Worm (Caenorhabditis elegans) whole organism, young adult: ENCODE results near the gene T22C8.3.

Experiments
- B0035.1 ChIP-seq: sonication (generic microtip); optimal IDR thresholded peaks from 2 replicates; lab custom pipeline; 2016; ENCODE audit warnings: missing genetic modification characterization, mild to moderate bottlenecking, missing compliant biosample characterization, missing genotype, missing genetic modification reagents
- B0261.1 ChIP-seq: sonication (generic microtip); optimal IDR thresholded peaks from 2 replicates; lab custom pipeline; 2016; ENCODE audit warnings: mild to moderate bottlenecking, missing genetic modification characterization, moderate library complexity, missing compliant biosample characterization
- F10E7.11 ChIP-seq: sonication (generic microtip); optimal IDR thresholded peaks from 2 replicates; lab custom pipeline; 2017; ENCODE audit warnings: mild to moderate bottlenecking, missing genetic modification characterization, moderate library complexity, missing compliant biosample characterization
- F23B12.7 ChIP-seq: sonication (generic microtip); optimal IDR thresholded peaks from 2 replicates; lab custom pipeline; 2017; ENCODE audit warnings: missing genetic modification characterization, mild to moderate bottlenecking, missing compliant biosample characterization, antibody characterized with exemption, moderate library complexity; ENCODE audit not compliant: insufficient read depth
- F37B4.10 ChIP-seq: fragments of 200-800 bp; sonication (Bioruptor generic); IDR thresholded peaks from 2 replicates; pipeline ENCODE4 v1.3.6; 2022; ENCODE audit warnings: missing genetic modification characterization, missing compliant biosample characterization
- F55B11.4 ChIP-seq: sonication (generic microtip); optimal IDR thresholded peaks from 2 replicates; lab custom pipeline; 2016; ENCODE audit warnings: missing compliant biosample characterization, missing genetic modification characterization, borderline replicate concordance; ENCODE audit not compliant: insufficient read depth
- K11D2.4 ChIP-seq: fragments of 200-800 bp; sonication (Bioruptor generic); IDR thresholded peaks from 2 replicates; pipeline ENCODE4 v1.3.6; 2022; ENCODE audit warnings: missing genetic modification reagents, missing genetic modification characterization, missing compliant biosample characterization
- T26A5.8 ChIP-seq: sonication (generic microtip); optimal IDR thresholded peaks from 2 replicates; lab custom pipeline; 2016; ENCODE audit warnings: missing genetic modification characterization, missing compliant biosample characterization
- Y56A3A.18 ChIP-seq: fragments of 200-800 bp; sonication (Bioruptor generic); IDR thresholded peaks from 2 replicates; pipeline ENCODE4 v1.3.6; 2022; ENCODE audit warnings: missing genetic modification reagents, missing genetic modification characterization, missing compliant biosample characterization
- athp-1 ChIP-seq: sonication (generic microtip); optimal IDR thresholded peaks from 2 replicates; lab custom pipeline; 2017; ENCODE audit warnings: mild to moderate bottlenecking, missing genetic modification characterization, missing compliant biosample characterization
- cebp-1 ChIP-seq, 2 experiments: fragments of 200-800 bp in 1 of 2; sonication (Bioruptor generic) in 1 of 2; sonication (generic microtip) in 1 of 2; IDR thresholded peaks in 1 of 2; optimal IDR thresholded peaks in 1 of 2; 2 replicates each; pipeline versions ENCODE4 v1.3.6 to Lab custom; 2017 to 2022; ENCODE audit warnings: missing compliant biosample characterization in 2 of 2, missing genetic modification characterization in 2 of 2, mild to moderate bottlenecking in 1 of 2, missing genetic modification reagents in 1 of 2, moderate library complexity in 1 of 2
- die-1 ChIP-seq: sonication (generic microtip); optimal IDR thresholded peaks from 2 replicates; lab custom pipeline; 2016; ENCODE audit warnings: missing genotype, mild to moderate bottlenecking, missing genetic modification characterization, missing compliant biosample characterization
- dox-1 ChIP-seq: fragments of 200-800 bp; sonication (Bioruptor generic); IDR thresholded peaks from 2 replicates; pipeline ENCODE4 v1.3.6; 2022; ENCODE audit warnings: missing genetic modification reagents, missing genetic modification characterization, missing compliant biosample characterization
- gei-17 ChIP-seq: fragments of 200-800 bp; sonication (Bioruptor generic); optimal IDR thresholded peaks from 2 replicates; lab custom pipeline; 2018; ENCODE audit warnings: mild to moderate bottlenecking, missing genetic modification characterization, missing compliant biosample characterization
- hlh-26 ChIP-seq: fragments of 200-800 bp; sonication (Bioruptor generic); conservative IDR thresholded peaks from 2 replicates; pipeline ENCODE4 v1.3.6; 2022; ENCODE audit warnings: missing genetic modification reagents, missing genetic modification characterization, missing compliant biosample characterization
- hmg-1.2 ChIP-seq: fragments of 200-800 bp; sonication (Bioruptor generic); IDR thresholded peaks from 2 replicates; pipeline ENCODE4 v1.3.6; 2022; ENCODE audit warnings: missing genetic modification reagents, missing genetic modification characterization, missing compliant biosample characterization
- hrde-1 ChIP-seq: sonication (generic microtip); optimal IDR thresholded peaks from 2 replicates; lab custom pipeline; 2016; ENCODE audit warnings: missing genetic modification characterization, mild to moderate bottlenecking, missing compliant biosample characterization, moderate library complexity, missing genotype, missing genetic modification reagents, borderline replicate concordance
- lag-1 ChIP-seq: fragments of 200-800 bp; sonication (Bioruptor generic); IDR thresholded peaks from 2 replicates; pipeline ENCODE4 v1.3.6; 2022; ENCODE audit warnings: missing genetic modification reagents, missing genetic modification characterization, missing compliant biosample characterization
- lin-26 ChIP-seq: fragments of 200-800 bp; sonication (Bioruptor generic); IDR thresholded peaks from 2 replicates; pipeline ENCODE4 v1.3.6; 2022; ENCODE audit warnings: missing genetic modification reagents, missing genetic modification characterization, missing compliant biosample characterization
- lir-1 ChIP-seq: fragments of 200-800 bp; sonication (Bioruptor generic); conservative IDR thresholded peaks from 2 replicates; pipeline ENCODE4 v1.3.6; 2022; ENCODE audit warnings: missing genetic modification reagents, missing genetic modification characterization, missing compliant biosample characterization
- madf-6 ChIP-seq: fragments of 200-800 bp; sonication (Bioruptor generic); IDR thresholded peaks from 2 replicates; pipeline ENCODE4 v1.3.6; 2022; ENCODE audit warnings: missing genetic modification reagents, missing genetic modification characterization, missing compliant biosample characterization
- madf-8 ChIP-seq: fragments of 200-800 bp; sonication (Bioruptor generic); conservative IDR thresholded peaks from 2 replicates; pipeline ENCODE4 v1.3.6; 2022; ENCODE audit warnings: missing genetic modification reagents, missing genetic modification characterization, missing compliant biosample characterization
- mel-28 ChIP-seq: sonication (generic microtip); optimal IDR thresholded peaks from 2 replicates; lab custom pipeline; 2016; ENCODE audit warnings: borderline replicate concordance, mild to moderate bottlenecking, missing genetic modification characterization, missing compliant biosample characterization
- nfya-1 ChIP-seq: sonication (generic microtip); optimal IDR thresholded peaks from 2 replicates; lab custom pipeline; 2017; ENCODE audit warnings: antibody characterized with exemption, missing compliant biosample characterization, missing genetic modification characterization, borderline replicate concordance; ENCODE audit not compliant: insufficient read depth
- snpc-1.3 ChIP-seq: sonication (generic microtip); optimal IDR thresholded peaks from 2 replicates; lab custom pipeline; 2017; ENCODE audit warnings: missing genetic modification characterization, mild to moderate bottlenecking, missing compliant biosample characterization, antibody characterized with exemption, moderate library complexity, missing genotype, missing genetic modification reagents; ENCODE audit not compliant: insufficient read depth
- snpc-3.4 ChIP-seq: sonication (generic microtip); optimal IDR thresholded peaks from 2 replicates; lab custom pipeline; 2017; ENCODE audit warnings: missing genetic modification characterization, mild to moderate bottlenecking, missing compliant biosample characterization, antibody characterized with exemption, moderate library complexity, missing genotype, missing genetic modification reagents
- sptf-2 ChIP-seq: fragments of 200-800 bp; sonication (Bioruptor generic); optimal IDR thresholded peaks from 2 replicates; lab custom pipeline; 2018; ENCODE audit warnings: mild to moderate bottlenecking, missing genetic modification characterization, missing compliant biosample characterization
- tbp1 ChIP-seq: fragments of 200-800 bp; sonication (Bioruptor generic); optimal IDR thresholded peaks from 2 replicates; lab custom pipeline; 2018; ENCODE audit warnings: mild to moderate bottlenecking, missing genetic modification characterization, missing compliant biosample characterization
- zfh-2 ChIP-seq: fragments of 200-800 bp; sonication (Bioruptor generic); conservative IDR thresholded peaks from 2 replicates; pipeline ENCODE4 v1.3.6; 2022; ENCODE audit warnings: missing genetic modification reagents, missing genetic modification characterization, missing compliant biosample characterization
- ztf-22 ChIP-seq: fragments of 200-800 bp; sonication (Bioruptor generic); optimal IDR thresholded peaks from 2 replicates; lab custom pipeline; 2018; ENCODE audit warnings: mild to moderate bottlenecking, missing genetic modification characterization, moderate library complexity, missing compliant biosample characterization
- ztf-26 ChIP-seq: sonication (generic microtip); optimal IDR thresholded peaks from 2 replicates; lab custom pipeline; 2017; ENCODE audit warnings: missing genetic modification characterization, missing compliant biosample characterization
- ztf-28 ChIP-seq: fragments of 200-800 bp; sonication (Bioruptor generic); IDR thresholded peaks from 2 replicates; pipeline ENCODE4 v1.3.6; 2022; ENCODE audit warnings: missing genetic modification reagents, missing genetic modification characterization, missing compliant biosample characterization
- ztf-6 ChIP-seq: fragments of 200-800 bp; sonication (Bioruptor generic); IDR thresholded peaks from 2 replicates; pipeline ENCODE4 v1.3.6; 2022; ENCODE audit warnings: missing genetic modification reagents, missing genetic modification characterization, missing compliant biosample characterization

The T22C8.3 gene

ce11 chrII:8589227-8589626 is 32.6 kb downstream of the T22C8.3 start:
- TF ChIP-seq lag-1 (GFP tag; lab: Robert Waterston, UW) = no peak
- TF ChIP-seq F10E7.11 (tag; lab: Kevin White, UChicago) = no peak
- TF ChIP-seq hrde-1 (tag; lab: Kevin White, UChicago) = no peak
- no peak for TF ChIP-seq madf-6
- no peak for TF ChIP-seq ztf-6 (GFP tag; lab: Robert Waterston, UW)
- no peak for TF ChIP-seq B0035.1
- TF ChIP-seq tbp1 = no peak
- no peak for TF ChIP-seq nfya-1
- TF ChIP-seq die-1 (tag; lab: Kevin White, UChicago) = no peak
- no peak for TF ChIP-seq sptf-2 (GFP tag; lab: Kevin White, UChicago)
- no peak for TF ChIP-seq F55B11.4 (tag; lab: Kevin White, UChicago)
- no peak for TF ChIP-seq F37B4.10 (GFP tag; lab: Robert Waterston, UW)
- TF ChIP-seq zfh-2 = no peak
- no peak for TF ChIP-seq athp-1 (tag; lab: Kevin White, UChicago)

- TF ChIP-seq hrde-1 (tag; lab: Kevin White, UChicago) (no peak), gei-17 (no peak), Y56A3A.18 (GFP tag; lab: Robert Waterston, UW) (no peak), hlh-26 (no peak), dox-1 (GFP tag; lab: Robert Waterston, UW) (no peak), snpc-3.4 (tag; lab: Kevin White, UChicago) (no peak), B0035.1 (no peak), nfya-1 (no peak), F23B12.7 (tag; lab: Kevin White, UChicago) (no peak), T26A5.8 (tag; lab: Kevin White, UChicago) (no peak), ztf-22 (GFP tag; lab: Kevin White, UChicago) (no peak), snpc-1.3 (tag; lab: Kevin White, UChicago) (no peak), lin-26 (GFP tag; lab: Robert Waterston, UW) (no peak), ztf-26 (no peak), mel-28 (tag; lab: Kevin White, UChicago) (no peak), lir-1 (GFP tag; lab: Robert Waterston, UW) (no peak), B0261.1 (tag; lab: Kevin White, UChicago) (no peak), sptf-2 (GFP tag; lab: Kevin White, UChicago) (no peak)
Observed at ce11 chrII:8588442-8588841, 33.3 kb downstream of the T22C8.3 start.

- TF ChIP-seq hmg-1.2 (GFP tag; lab: Robert Waterston, UW) (peak; percentile 39; the same call in 1 of the 2 replicates), K11D2.4 (GFP tag; lab: Robert Waterston, UW) (no peak)
Observed at ce11 chrII:8587660-8588230, 34.0 kb downstream of the T22C8.3 start.

ce11 chrII:8585921-8586320 is 35.9 kb downstream of the T22C8.3 start:
- TF ChIP-seq madf-8 (GFP tag; lab: Robert Waterston, UW) (no peak), ztf-28 (GFP tag; lab: Robert Waterston, UW) (no peak), cebp-1 (GFP tag; IDR thresholded peaks at IDR 0.05; lab: Robert Waterston, UW) (no peak), cebp-1 (tag; optimal IDR thresholded peaks at IDR 0.05; lab: Kevin White, UChicago) (no peak)
